Fruit fly (Drosophila melanogaster) Kc167 (cell line): ENCODE measurements around the gene CG1840.

Source experiments
- Myc ChIP-seq: fragments of >200 bp; optimal IDR thresholded peaks from 2 replicates; lab custom pipeline; 2017; ENCODE audit warnings: missing external identifiers
- Sin3A ChIP-seq: fragments of >200 bp; optimal IDR thresholded peaks from 2 replicates; lab custom pipeline; 2018; ENCODE audit warnings: missing external identifiers
- h ChIP-seq: fragments of >200 bp; optimal IDR thresholded peaks from 3 replicates; lab custom pipeline; 2018; ENCODE audit warnings: missing external identifiers
- insv ChIP-seq: fragments of >200 bp; optimal IDR thresholded peaks from 3 replicates; lab custom pipeline; 2018; ENCODE audit warnings: missing external identifiers

dm6 chrX:11856867-11857266, 31.3 kb upstream of the CG1840 start:
- TF ChIP-seq Sin3A (lab: Kevin White, UChicago) (no peak), insv (lab: Kevin White, UChicago) (no peak), h (lab: Kevin White, UChicago) (no peak), Myc (lab: Kevin White, UChicago) (no peak)
